Worm (Caenorhabditis elegans): ENCODE results near the gene F56D5.6.

F56D5.6 gene

ce11 chrIV:9444417-9445026, 42.8 kb downstream of the F56D5.6 start (continued):
- TF ChIP-seq ekl-4 (GFP tag; IDR thresholded peaks at IDR 0.05) (peak; percentile 91), ceh-79 (tag; optimal IDR thresholded peaks at IDR 0.05) (no peak), nhr-80 (tag; optimal IDR thresholded peaks at IDR 0.05) (peak; percentile 85), nfya-2 (GFP tag; IDR thresholded peaks at IDR 0.05) (0 out of 2 replicates have a peak, but pooled peaks have one; percentile 66), D2030.7 (GFP tag; IDR thresholded peaks at IDR 0.05) (peak; percentile 96), B0035.1 (tag; optimal IDR thresholded peaks at IDR 0.05) (peak; percentile 58), sptf-2 (GFP tag; optimal IDR thresholded peaks at IDR 0.05) (peak; percentile 61), ztf-3 (GFP tag; optimal IDR thresholded peaks at IDR 0.05) (peak; percentile 80), hmg-1.2 (GFP tag; IDR thresholded peaks at IDR 0.05) (peak; percentile 92), zfh-2 (GFP tag; conservative IDR thresholded peaks at IDR 0.05) (no peak), lin-40 (tag; optimal IDR thresholded peaks at IDR 0.05) (peak; percentile 93), F57A8.1 (GFP tag; optimal IDR thresholded peaks at IDR 0.05) (peak; percentile 13), egl-18 (GFP tag; IDR thresholded peaks at IDR 0.05) (0 out of 2 replicates have a peak, but pooled peaks have one; percentile 16), F33H1.4 (GFP tag; IDR thresholded peaks at IDR 0.05) (peak; percentile 71), nhr-27 (tag; optimal IDR thresholded peaks at IDR 0.05) (no peak), sea-2 (GFP tag; IDR thresholded peaks at IDR 0.05) (no peak), pha-4 (tag; optimal IDR thresholded peaks at IDR 0.05) (no peak), unc-130 (GFP tag; optimal IDR thresholded peaks at IDR 0.05) (peak; percentile 48), snpc-3.4 (tag; optimal IDR thresholded peaks at IDR 0.05) (peak; percentile 95), F37B4.10 (GFP tag; IDR thresholded peaks at IDR 0.05) (no peak), Y53F4B.3 (GFP tag; IDR thresholded peaks at IDR 0.05) (peak; percentile 74; the same call in 1 of the 2 replicates), T26A5.8 (tag; optimal IDR thresholded peaks at IDR 0.05) (no peak), K11D2.4 (GFP tag; IDR thresholded peaks at IDR 0.05) (peak; percentile 75), hlh-12 (tag; optimal IDR thresholded peaks at IDR 0.05) (no peak), madf-3 (GFP tag; IDR thresholded peaks at IDR 0.05) (0 out of 2 replicates have a peak, but pooled peaks have one; percentile 11), efl-1 (GFP tag; optimal IDR thresholded peaks at IDR 0.05) (peak; percentile 47), C06A6.2 (GFP tag; conservative IDR thresholded peaks at IDR 0.05) (peak; percentile 60; the same call in 1 of the 2 replicates), let-607 (tag; optimal IDR thresholded peaks at IDR 0.05) (peak in 1 of 2 experiments; percentile 66), ztf-25 (GFP tag; IDR thresholded peaks at IDR 0.05) (0 out of 2 replicates have a peak, but pooled peaks have one; percentile 10), C17E4.6 (GFP tag; IDR thresholded peaks at IDR 0.05) (peak; percentile 65), mcd-1 (GFP tag; IDR thresholded peaks at IDR 0.05) (peak; percentile 90), madf-8 (GFP tag; conservative IDR thresholded peaks at IDR 0.05) (peak; percentile 49), rpc-1 (optimal IDR thresholded peaks at IDR 0.05) (no peak), rpc-1 (tag; optimal IDR thresholded peaks at IDR 0.05) (peak; percentile 22), Y67H2A.10 (GFP tag; conservative IDR thresholded peaks at IDR 0.05) (peak; percentile 77; the same call in 1 of the 2 replicates), Y56A3A.18 (GFP tag; IDR thresholded peaks at IDR 0.05) (0 out of 2 replicates have a peak, but pooled peaks have one; percentile 63), ama-1 (optimal IDR thresholded peaks at IDR 0.05) (peak; percentile 98), ama-1 (GFP tag; optimal IDR thresholded peaks at IDR 0.05) (no peak), snpc-1.3 (tag; optimal IDR thresholded peaks at IDR 0.05; ENCODE audit: insufficient read depth) (peak; percentile 91), mes-4 (tag; optimal IDR thresholded peaks at IDR 0.05) (no peak), aptf-2 (GFP tag; conservative IDR thresholded peaks at IDR 0.05) (peak; percentile 33; the same call in 1 of the 2 replicates), lin-54 (GFP tag; optimal IDR thresholded peaks at IDR 0.05) (peak; percentile 83), nfyb-1 (GFP tag; IDR thresholded peaks at IDR 0.05) (peak; percentile 94), aptf-3 (GFP tag; IDR thresholded peaks at IDR 0.05) (no peak), nhr-90 (tag; optimal IDR thresholded peaks at IDR 0.05) (peak; percentile 42), akir-1 (GFP tag; optimal IDR thresholded peaks at IDR 0.05) (no peak), ceh-27 (GFP tag; optimal IDR thresholded peaks at IDR 0.05) (peak; percentile 94), F10E7.11 (tag; optimal IDR thresholded peaks at IDR 0.05) (no peak)

All from whole organism, young adult.